Worm (Caenorhabditis elegans): ENCODE measurements around the gene ift-81.

ift-81 gene

DNA sequence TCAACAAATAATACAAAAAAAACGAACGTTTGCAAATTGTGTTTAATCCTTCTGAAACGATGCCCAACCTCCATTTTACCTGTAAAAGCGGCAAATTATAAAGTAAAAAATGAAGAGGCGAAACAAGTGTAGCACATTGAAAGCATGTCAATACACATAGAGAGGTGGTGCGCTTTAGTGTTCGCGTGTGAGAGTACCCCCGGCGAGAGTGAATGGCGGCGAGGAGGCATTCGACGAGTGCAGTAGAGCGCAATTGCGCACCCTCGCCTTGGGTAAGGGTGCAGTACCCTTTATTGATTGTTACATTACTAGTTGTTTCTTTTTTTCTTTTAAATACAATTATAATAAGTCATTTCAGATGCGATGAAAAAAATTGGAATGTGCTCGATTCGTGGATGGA, 23.2 kb upstream of the ift-81 start, which contains the start of gene hst-6:
TSS of gene hst-6 (plus strand) at position 353 of the 400 bp plus-strand sequence.
- TF ChIP-seq attf-4 (tag; optimal IDR thresholded peaks at IDR 0.05) (no peak), mxl-2 (GFP tag; conservative IDR thresholded peaks at IDR 0.05) (no peak), arid-1 (GFP tag; conservative IDR thresholded peaks at IDR 0.05) (no peak), pqm-1 (tag; optimal IDR thresholded peaks at IDR 0.05) (peak; percentile 46), cey-2 (tag; optimal IDR thresholded peaks at IDR 0.05; ENCODE audit: borderline replicate concordance, insufficient read depth) (no peak), nhr-102 (tag; optimal IDR thresholded peaks at IDR 0.05) (peak; percentile 47), ceh-32 (tag; optimal IDR thresholded peaks at IDR 0.05; ENCODE audit: poor library complexity) (no peak), F37D6.2 (tag; optimal IDR thresholded peaks at IDR 0.05) (no peak), spr-3 (GFP tag; optimal IDR thresholded peaks at IDR 0.05) (no peak), set-16 (GFP tag; IDR thresholded peaks at IDR 0.05) (no peak), daf-16 (GFP tag; optimal IDR thresholded peaks at IDR 0.05) (no peak), daf-16 (tag; optimal IDR thresholded peaks at IDR 0.05) (peak; percentile 36), F44E2.7 (GFP tag; IDR thresholded peaks at IDR 0.05) (no peak), hlh-11 (tag; optimal IDR thresholded peaks at IDR 0.05) (peak; percentile 72), snpc-1.2 (GFP tag; IDR thresholded peaks at IDR 0.05) (no peak), lin-39 (tag; optimal IDR thresholded peaks at IDR 0.05) (no peak), zip-11 (GFP tag; IDR thresholded peaks at IDR 0.05) (no peak), lin-38 (GFP tag; IDR thresholded peaks at IDR 0.05) (peak; percentile 96), daf-8 (GFP tag; IDR thresholded peaks at IDR 0.05) (no peak), hif-1 (tag; optimal IDR thresholded peaks at IDR 0.05) (peak in 1 of 2 experiments; percentile 50), T20F7.1 (GFP tag; optimal IDR thresholded peaks at IDR 0.05) (peak; percentile 79), nhr-42 (GFP tag; IDR thresholded peaks at IDR 0.05) (no peak), nhr-48 (tag; optimal IDR thresholded peaks at IDR 0.05) (no peak), dpl-1 (GFP tag; optimal IDR thresholded peaks at IDR 0.05) (peak; percentile 43), unc-130 (GFP tag; optimal IDR thresholded peaks at IDR 0.05) (no peak), sdz-12 (GFP tag; optimal IDR thresholded peaks at IDR 0.05) (no peak), hlh-30 (tag; optimal IDR thresholded peaks at IDR 0.05; ENCODE audit: insufficient read depth) (peak; percentile 53), nhr-77 (tag; optimal IDR thresholded peaks at IDR 0.05) (peak; percentile 10), lin-13 (GFP tag; optimal IDR thresholded peaks at IDR 0.05) (peak; percentile 69), nhr-28 (tag; optimal IDR thresholded peaks at IDR 0.05) (peak; percentile 77), jun-1 (tag; optimal IDR thresholded peaks at IDR 0.05) (no peak), ceh-20 (GFP tag; IDR thresholded peaks at IDR 0.05) (0 out of 2 replicates have a peak, but pooled peaks have one; percentile 18), Y5F2A.4 (GFP tag; optimal IDR thresholded peaks at IDR 0.05) (no peak), aha-1 (tag) (peak; percentile 91), nhr-10 (tag; optimal IDR thresholded peaks at IDR 0.05) (no peak), spr-1 (tag; optimal IDR thresholded peaks at IDR 0.05) (peak; percentile 23), snpc-4 (tag; optimal IDR thresholded peaks at IDR 0.05) (no peak), dmd-6 (GFP tag; IDR thresholded peaks at IDR 0.05) (peak; percentile 63), vab-7 (GFP tag; IDR thresholded peaks at IDR 0.05) (0 out of 2 replicates have a peak, but pooled peaks have one; percentile 15), mep-1 (tag; optimal IDR thresholded peaks at IDR 0.05) (peak; percentile 86), saeg-2 (GFP tag; IDR thresholded peaks at IDR 0.05) (peak; percentile 61; the same call in 1 of the 2 replicates), mxl-3 (GFP tag; optimal IDR thresholded peaks at IDR 0.05) (peak; percentile 69), ZK337.2 (GFP tag; IDR thresholded peaks at IDR 0.05) (no peak), mdl-1 (tag; optimal IDR thresholded peaks at IDR 0.05) (peak in 1 of 2 experiments; percentile 50), T26A8.4 (GFP tag; IDR thresholded peaks at IDR 0.05) (0 out of 2 replicates have a peak, but pooled peaks have one; percentile 38), mdt-29 (GFP tag; IDR thresholded peaks at IDR 0.05) (no peak), lin-15B (tag; optimal IDR thresholded peaks at IDR 0.05) (no peak), zfp-2 (tag; optimal IDR thresholded peaks at IDR 0.05) (no peak), lir-3 (tag; optimal IDR thresholded peaks at IDR 0.05) (no peak), Y75B8A.6 (GFP tag; IDR thresholded peaks at IDR 0.05) (no peak), mes-2 (tag; optimal IDR thresholded peaks at IDR 0.05; ENCODE audit: poor library complexity, severe bottlenecking) (peak; percentile 82)

Measured in whole organism, L4 larva.